ENCODE assay signal across 6 fruit fly cellular contexts in genomic region chr3R:9428189-9428699, dm6.
TF ChIP-seq lines count a peak whose summit lies in the region.

No protein-coding gene starts in this region.

- peak; percentile 1 for TF ChIP-seq CTCF in whole organism, embryonic (GFP tag; optimal IDR thresholded peaks at IDR 0.05; lab: Kevin White, UChicago)

TF ChIP-seq in whole organism, 6 proteins besides CTCF, POLR2A, EP300 and RAD21:
- TF ChIP-seq Dll (optimal IDR thresholded peaks at IDR 0.05; lab: Kevin White, UChicago), result peak; percentile 88
- TF ChIP-seq usp (GFP tag; optimal IDR thresholded peaks at IDR 0.05; lab: Kevin White, UChicago), result no peak

TF ChIP-seq in whole organism, adult, 20 proteins besides CTCF, POLR2A, EP300 and RAD21 (continues in another document):
- peak; percentile 63 for TF ChIP-seq CG33017 (tag; optimal IDR thresholded peaks at IDR 0.05; lab: Kevin White, UChicago)
- TF ChIP-seq CG1620 (GFP tag; optimal IDR thresholded peaks at IDR 0.05; lab: Kevin White, UChicago), result no peak
- peak; percentile 65 for TF ChIP-seq ovo (GFP tag; optimal IDR thresholded peaks at IDR 0.05; lab: Kevin White, UChicago)
- TF ChIP-seq toe (GFP tag; optimal IDR thresholded peaks at IDR 0.05; lab: Kevin White, UChicago), result no peak
- TF ChIP-seq Crg-1 (GFP tag; optimal IDR thresholded peaks at IDR 0.05; lab: Kevin White, UChicago), result no peak
- peak; percentile 26 for TF ChIP-seq CG14711 (tag; optimal IDR thresholded peaks at IDR 0.05; lab: Kevin White, UChicago)
- TF ChIP-seq cnc (optimal IDR thresholded peaks at IDR 0.05; lab: Kevin White, UChicago), result no peak
- peak; percentile 43 for TF ChIP-seq CG11617 (GFP tag; optimal IDR thresholded peaks at IDR 0.05; lab: Kevin White, UChicago)
- TF ChIP-seq CG7101 (tag; optimal IDR thresholded peaks at IDR 0.05; lab: Kevin White, UChicago), result peak; percentile 65
- peak; percentile 75 for TF ChIP-seq Mnt (GFP tag; optimal IDR thresholded peaks at IDR 0.05; lab: Kevin White, UChicago)
- peak; percentile 74 for TF ChIP-seq tj (GFP tag; optimal IDR thresholded peaks at IDR 0.05; lab: Kevin White, UChicago)
- TF ChIP-seq cic (GFP tag; optimal IDR thresholded peaks at IDR 0.05; lab: Kevin White, UChicago), result peak; percentile 90
- no peak for TF ChIP-seq kay (GFP tag; lab: Kevin White, UChicago; ENCODE audit: borderline replicate concordance)
- peak; percentile 73 for TF ChIP-seq Hr96 (GFP tag; optimal IDR thresholded peaks at IDR 0.05; lab: Kevin White, UChicago)
- TF ChIP-seq CG5204 (GFP tag; optimal IDR thresholded peaks at IDR 0.05; lab: Kevin White, UChicago), result no peak
- TF ChIP-seq CG7045 (GFP tag; optimal IDR thresholded peaks at IDR 0.05; lab: Kevin White, UChicago), result peak; percentile 65
- TF ChIP-seq bab1 (GFP tag; optimal IDR thresholded peaks at IDR 0.05; lab: Kevin White, UChicago), result peak; percentile 34
- TF ChIP-seq pad (GFP tag; optimal IDR thresholded peaks at IDR 0.05; lab: Kevin White, UChicago), result peak; percentile 20

TF ChIP-seq in whole organism, embryonic, 481 proteins besides CTCF, POLR2A, EP300 and RAD21 (continues in another document):
- TF ChIP-seq chif (GFP tag; optimal IDR thresholded peaks at IDR 0.05; lab: Kevin White, UChicago) (no peak), fd102C (GFP tag; optimal IDR thresholded peaks at IDR 0.05; lab: Kevin White, UChicago) (no peak), odd (GFP tag; optimal IDR thresholded peaks at IDR 0.05; lab: Kevin White, UChicago) (peak; percentile 58), wdn (GFP tag; IDR thresholded peaks at IDR 0.05; lab: Robert Waterston, UW) (no peak), zfh2 (GFP tag; optimal IDR thresholded peaks at IDR 0.05; lab: Kevin White, UChicago) (no peak), CG11398 (GFP tag; optimal IDR thresholded peaks at IDR 0.05; lab: Kevin White, UChicago) (no peak), sim (GFP tag; IDR thresholded peaks at IDR 0.05; lab: Robert Waterston, UW) (no peak), unc-4 (GFP tag; IDR thresholded peaks at IDR 0.05; lab: Robert Waterston, UW; ENCODE audit: partially characterized antibody) (peak; percentile 51; the same call in 1 of the 2 replicates), CG17328 (GFP tag; IDR thresholded peaks at IDR 0.05; lab: Robert Waterston, UW) (no peak), CG12219 (GFP tag; optimal IDR thresholded peaks at IDR 0.05; lab: Kevin White, UChicago) (peak; percentile 27), pum (GFP tag; optimal IDR thresholded peaks at IDR 0.05; lab: Kevin White, UChicago) (no peak), CG6765 (GFP tag; optimal IDR thresholded peaks at IDR 0.05; lab: Kevin White, UChicago) (peak; percentile 74), pho (GFP tag; optimal IDR thresholded peaks at IDR 0.05; lab: Kevin White, UChicago) (no peak), peb (GFP tag; IDR thresholded peaks at IDR 0.05; lab: Robert Waterston, UW) (no peak), HLH54F (GFP tag; optimal IDR thresholded peaks at IDR 0.05; lab: Kevin White, UChicago) (no peak), ase (GFP tag; IDR thresholded peaks at IDR 0.05; lab: Robert Waterston, UW) (no peak), CG17802 (tag; optimal IDR thresholded peaks at IDR 0.05; lab: Kevin White, UChicago) (no peak), Gug (GFP tag; IDR thresholded peaks at IDR 0.05; lab: Robert Waterston, UW) (no peak), oc (tag; optimal IDR thresholded peaks at IDR 0.05; lab: Kevin White, UChicago) (peak; percentile 37)

TF ChIP-seq in whole organism, prepupa, 60 proteins besides CTCF, POLR2A, EP300 and RAD21 (continues in another document):
- TF ChIP-seq Eip93F (GFP tag; optimal IDR thresholded peaks at IDR 0.05; lab: Kevin White, UChicago), result no peak
- peak; percentile 53 for TF ChIP-seq CG3919 (GFP tag; optimal IDR thresholded peaks at IDR 0.05; lab: Kevin White, UChicago)
- no peak for TF ChIP-seq CG3032 (tag; optimal IDR thresholded peaks at IDR 0.05; lab: Kevin White, UChicago)
- peak; percentile 88 for TF ChIP-seq CG6163 (GFP tag; IDR thresholded peaks at IDR 0.05; lab: Robert Waterston, UW)
- peak; percentile 53 for TF ChIP-seq spab (GFP tag; optimal IDR thresholded peaks at IDR 0.05; lab: Kevin White, UChicago)
- peak; percentile 20 for TF ChIP-seq dsx (GFP tag; optimal IDR thresholded peaks at IDR 0.05; lab: Kevin White, UChicago; ENCODE audit: poor library complexity, severe bottlenecking)
- peak; percentile 50 for TF ChIP-seq achi (GFP tag; optimal IDR thresholded peaks at IDR 0.05; lab: Kevin White, UChicago)
- TF ChIP-seq CG1621 (tag; optimal IDR thresholded peaks at IDR 0.05; lab: Kevin White, UChicago), result peak; percentile 56
- TF ChIP-seq CG34406 (GFP tag; optimal IDR thresholded peaks at IDR 0.05; lab: Kevin White, UChicago), result no peak
- TF ChIP-seq Sox102F (GFP tag; optimal IDR thresholded peaks at IDR 0.05; lab: Kevin White, UChicago), result peak; percentile 41
- peak; percentile 71; the same call in 2 of the 3 replicates for TF ChIP-seq eg (GFP tag; IDR thresholded peaks at IDR 0.05; lab: Robert Waterston, UW)
- no peak for TF ChIP-seq Sox14 (GFP tag; optimal IDR thresholded peaks at IDR 0.05; lab: Kevin White, UChicago)
- peak; percentile 71; the same call in 2 of the 3 replicates for TF ChIP-seq CG8119 (GFP tag; IDR thresholded peaks at IDR 0.05; lab: Robert Waterston, UW)
- TF ChIP-seq CG10669 (GFP tag; optimal IDR thresholded peaks at IDR 0.05; lab: Kevin White, UChicago), result peak; percentile 28
- TF ChIP-seq CG11902 (GFP tag; optimal IDR thresholded peaks at IDR 0.05; lab: Kevin White, UChicago), result no peak
- no peak for TF ChIP-seq acj6 (GFP tag; optimal IDR thresholded peaks at IDR 0.05; lab: Kevin White, UChicago)
- no peak for TF ChIP-seq pdm3 (GFP tag; optimal IDR thresholded peaks at IDR 0.05; lab: Kevin White, UChicago)
- TF ChIP-seq Gug (GFP tag; IDR thresholded peaks at IDR 0.05; lab: Robert Waterston, UW), result 0 out of 2 replicates have a peak, but pooled peaks have one; percentile 20

TF ChIP-seq in whole organism, pupa, 21 proteins besides CTCF, POLR2A, EP300 and RAD21:
- peak; percentile 74 for TF ChIP-seq CG13204 (GFP tag; optimal IDR thresholded peaks at IDR 0.05; lab: Kevin White, UChicago)
- no peak for TF ChIP-seq CG10348 (GFP tag; IDR thresholded peaks at IDR 0.05; lab: Robert Waterston, UW)
- TF ChIP-seq D1 (tag; optimal IDR thresholded peaks at IDR 0.05; lab: Kevin White, UChicago), result no peak
- no peak for TF ChIP-seq EcR (GFP tag; optimal IDR thresholded peaks at IDR 0.05; lab: Kevin White, UChicago)
- TF ChIP-seq CG8159 (tag; optimal IDR thresholded peaks at IDR 0.05; lab: Kevin White, UChicago), result peak; percentile 38
- peak; percentile 53 for TF ChIP-seq Pif1B (GFP tag; optimal IDR thresholded peaks at IDR 0.05; lab: Kevin White, UChicago)
- TF ChIP-seq CG32121 (GFP tag; IDR thresholded peaks at IDR 0.05; lab: Robert Waterston, UW), result peak; percentile 75
- TF ChIP-seq Ets98B (GFP tag; IDR thresholded peaks at IDR 0.05; lab: Robert Waterston, UW), result peak; percentile 84
- no peak; the same call in 1 of the 3 replicates for TF ChIP-seq CG4496 (GFP tag; IDR thresholded peaks at IDR 0.05; lab: Robert Waterston, UW)
- TF ChIP-seq CG14655 (GFP tag; optimal IDR thresholded peaks at IDR 0.05; lab: Kevin White, UChicago), result peak; percentile 59
- peak; percentile 57 for TF ChIP-seq CG8301 (tag; optimal IDR thresholded peaks at IDR 0.05; lab: Kevin White, UChicago)
- TF ChIP-seq CG34367 (tag; optimal IDR thresholded peaks at IDR 0.05; lab: Kevin White, UChicago), result peak; percentile 40
- peak; percentile 45 for TF ChIP-seq Pif1A (GFP tag; optimal IDR thresholded peaks at IDR 0.05; lab: Kevin White, UChicago)
- peak; percentile 84 for TF ChIP-seq CG12605 (GFP tag; IDR thresholded peaks at IDR 0.05; lab: Robert Waterston, UW)
- TF ChIP-seq fd96Ca (GFP tag; IDR thresholded peaks at IDR 0.05; lab: Robert Waterston, UW), result peak; percentile 82
- TF ChIP-seq rn (GFP tag; IDR thresholded peaks at IDR 0.05; lab: Robert Waterston, UW), result no peak
- TF ChIP-seq gl (tag; optimal IDR thresholded peaks at IDR 0.05; lab: Kevin White, UChicago), result peak; percentile 82
- peak; percentile 6 for TF ChIP-seq CG15710 (tag; optimal IDR thresholded peaks at IDR 0.05; lab: Kevin White, UChicago)
- peak; percentile 51 for TF ChIP-seq Snoo (tag; optimal IDR thresholded peaks at IDR 0.05; lab: Kevin White, UChicago)
- TF ChIP-seq CG9948 (tag; optimal IDR thresholded peaks at IDR 0.05; lab: Kevin White, UChicago), result no peak
- TF ChIP-seq CG17806 (tag; optimal IDR thresholded peaks at IDR 0.05; lab: Kevin White, UChicago), result peak; percentile 18
TF ChIP-seq in whole organism, pupa: peak in this region for 15.

TF ChIP-seq in whole organism, wandering third instar larva, 38 proteins besides CTCF, POLR2A, EP300 and RAD21 (continues in another document):
- TF ChIP-seq jim (GFP tag; optimal IDR thresholded peaks at IDR 0.05; lab: Kevin White, UChicago) (no peak), OdsH (GFP tag; optimal IDR thresholded peaks at IDR 0.05; lab: Kevin White, UChicago) (peak; percentile 37), Hr83 (GFP tag; optimal IDR thresholded peaks at IDR 0.05; lab: Kevin White, UChicago; ENCODE audit: poor library complexity, severe bottlenecking) (peak; percentile 45), Hnf4 (GFP tag; optimal IDR thresholded peaks at IDR 0.05; lab: Kevin White, UChicago) (peak; percentile 42), GATAd (GFP tag; optimal IDR thresholded peaks at IDR 0.05; lab: Kevin White, UChicago) (peak; percentile 2), foxo (GFP tag; optimal IDR thresholded peaks at IDR 0.05; lab: Kevin White, UChicago) (peak in 1 of 2 experiments; percentile 14), Vsx2 (GFP tag; optimal IDR thresholded peaks at IDR 0.05; lab: Kevin White, UChicago; ENCODE audit: partially characterized antibody) (peak; percentile 96), Sp1 (GFP tag; optimal IDR thresholded peaks at IDR 0.05; lab: Kevin White, UChicago) (peak; percentile 21), psq (GFP tag; optimal IDR thresholded peaks at IDR 0.05; lab: Kevin White, UChicago) (peak; percentile 88), Rel (GFP tag; optimal IDR thresholded peaks at IDR 0.05; lab: Kevin White, UChicago) (peak; percentile 40), Rel (tag; optimal IDR thresholded peaks at IDR 0.05; lab: Kevin White, UChicago) (peak; percentile 18), N (GFP tag; optimal IDR thresholded peaks at IDR 0.05; lab: Kevin White, UChicago) (no peak), h (GFP tag; optimal IDR thresholded peaks at IDR 0.05; lab: Kevin White, UChicago) (peak; percentile 67), rgr (GFP tag; optimal IDR thresholded peaks at IDR 0.05; lab: Kevin White, UChicago) (peak; percentile 44), dsf (GFP tag; optimal IDR thresholded peaks at IDR 0.05; lab: Kevin White, UChicago; ENCODE audit: borderline replicate concordance) (no peak), br (GFP tag; optimal IDR thresholded peaks at IDR 0.05; lab: Kevin White, UChicago) (peak; percentile 24), usp (GFP tag; optimal IDR thresholded peaks at IDR 0.05; lab: Kevin White, UChicago) (no peak), Myc (optimal IDR thresholded peaks at IDR 0.05; lab: Kevin White, UChicago) (no peak), Dif (GFP tag; optimal IDR thresholded peaks at IDR 0.05; lab: Kevin White, UChicago; ENCODE audit: partially characterized antibody) (peak; percentile 99), pan (optimal IDR thresholded peaks at IDR 0.05; lab: Kevin White, UChicago) (no peak), brk (GFP tag; optimal IDR thresholded peaks at IDR 0.05; lab: Kevin White, UChicago) (peak; percentile 28), fru (GFP tag; optimal IDR thresholded peaks at IDR 0.05; lab: Kevin White, UChicago) (peak; percentile 51)
